Fruit fly (Drosophila melanogaster) whole organism, embryonic: Measurements from ENCODE around the gene CG6345.

Source experiments
- B-H1 ChIP-seq: fragments of 200-800 bp; sonication (Bioruptor generic); IDR thresholded peaks from 3 replicates; pipeline ENCODE4 v1.3.6; 2022; ENCODE audit warnings: missing biosample characterization, missing genetic modification characterization
- B-H2 ChIP-seq: fragments of 200-800 bp; sonication (Bioruptor generic); optimal IDR thresholded peaks from 2 replicates; lab custom pipeline; 2018; ENCODE audit warnings: missing biosample characterization, mild to moderate bottlenecking, missing genetic modification characterization
- CG11560 ChIP-seq: fragments of 200-800 bp; sonication (Bioruptor generic); IDR thresholded peaks from 3 replicates; pipeline ENCODE4 v1.3.6; 2022; ENCODE audit warnings: missing biosample characterization, missing genetic modification characterization
- CG12769 ChIP-seq: fragments of 200-800 bp; sonication (Bioruptor generic); optimal IDR thresholded peaks from 2 replicates; lab custom pipeline; 2019; ENCODE audit warnings: missing biosample characterization, mild to moderate bottlenecking, missing genetic modification characterization, moderate library complexity
- CG13123 ChIP-seq: fragments of 200-800 bp; sonication (Bioruptor generic); optimal IDR thresholded peaks from 2 replicates; lab custom pipeline; 2016; ENCODE audit warnings: missing biosample characterization, missing genetic modification characterization
- CG13287 ChIP-seq: fragments of 200-800 bp; sonication (Bioruptor generic); IDR thresholded peaks from 2 replicates; pipeline ENCODE4 v1.3.6; 2022; ENCODE audit warnings: missing biosample characterization, missing genetic modification characterization; ENCODE audit not compliant: partially characterized antibody
- CG18011 ChIP-seq: fragments of 200-800 bp; sonication (Bioruptor generic); optimal IDR thresholded peaks from 2 replicates; lab custom pipeline; 2017; ENCODE audit warnings: missing biosample characterization, missing genetic modification characterization, mild to moderate bottlenecking, moderate library complexity, missing genotype
- CG18476 ChIP-seq: fragments of 200-800 bp; sonication (Bioruptor generic); optimal IDR thresholded peaks from 2 replicates; lab custom pipeline; 2016; ENCODE audit warnings: missing biosample characterization, mild to moderate bottlenecking, missing genetic modification characterization
- CG18599 ChIP-seq: fragments of 200-800 bp; sonication (Bioruptor generic); optimal IDR thresholded peaks from 3 replicates; lab custom pipeline; 2017; ENCODE audit warnings: missing biosample characterization, missing genetic modification characterization, mild to moderate bottlenecking, moderate library complexity, missing genetic modification reagents
- CG2889 ChIP-seq: fragments of 200-800 bp; sonication (Bioruptor generic); IDR thresholded peaks from 3 replicates; pipeline ENCODE4 v1.3.6; 2022; ENCODE audit warnings: missing biosample characterization, missing genetic modification characterization
- CG32767 ChIP-seq: fragments of 200-800 bp; sonication (Bioruptor generic); IDR thresholded peaks from 2 replicates; pipeline ENCODE4 v1.3.6; 2022; ENCODE audit warnings: missing biosample characterization, missing genetic modification characterization
- CG3281 ChIP-seq: fragments of 200-800 bp; sonication (Bioruptor generic); optimal IDR thresholded peaks from 3 replicates; lab custom pipeline; 2017; ENCODE audit warnings: missing biosample characterization, mild to moderate bottlenecking, missing genetic modification characterization
- CG3726 ChIP-seq: fragments of 200-800 bp; sonication (Bioruptor generic); IDR thresholded peaks from 3 replicates; pipeline ENCODE4, ENCODE4 v1.3.6; 2022; ENCODE audit warnings: missing biosample characterization, missing genetic modification characterization
- CG6654 ChIP-seq: fragments of 200-800 bp; sonication (Bioruptor generic); optimal IDR thresholded peaks from 2 replicates; lab custom pipeline; 2017; ENCODE audit warnings: missing biosample characterization, mild to moderate bottlenecking, missing genetic modification characterization
- CG6683 ChIP-seq: fragments of 200-800 bp; sonication (Bioruptor generic); optimal IDR thresholded peaks from 2 replicates; lab custom pipeline; 2017; ENCODE audit warnings: missing biosample characterization, mild to moderate bottlenecking, missing genetic modification characterization, missing genetic modification reagents
- CG8290 ChIP-seq, 3 experiments: fragments of 200-800 bp; sonication (Bioruptor generic); optimal IDR thresholded peaks; 2 replicates each; lab custom pipeline; 2016 to 2019; ENCODE audit warnings: missing biosample characterization in 3 of 3, missing genetic modification characterization in 3 of 3, mild to moderate bottlenecking in 2 of 3, moderate library complexity in 1 of 3
- CG8944 ChIP-seq: fragments of 200-800 bp; sonication (Bioruptor generic); optimal IDR thresholded peaks from 3 replicates; lab custom pipeline; 2016; ENCODE audit warnings: missing biosample characterization, missing genetic modification characterization
- CTCF ChIP-seq: fragments of 200-800 bp; sonication (Bioruptor generic); optimal IDR thresholded peaks from 2 replicates; lab custom pipeline; 2017; ENCODE audit warnings: missing biosample characterization, mild to moderate bottlenecking, missing genetic modification characterization, moderate library complexity
- D19A ChIP-seq: fragments of 200-800 bp; optimal IDR thresholded peaks from 3 replicates; lab custom pipeline; 2019; ENCODE audit warnings: missing biosample characterization, mild to moderate bottlenecking, missing genetic modification characterization, moderate library complexity
- D19B ChIP-seq: fragments of 200-800 bp; sonication (Bioruptor generic); optimal IDR thresholded peaks from 2 replicates; lab custom pipeline; 2017; ENCODE audit warnings: missing biosample characterization, mild to moderate bottlenecking, missing genetic modification characterization
- Dad ChIP-seq: fragments of 200-800 bp; sonication (Bioruptor generic); optimal IDR thresholded peaks from 3 replicates; lab custom pipeline; 2016; ENCODE audit warnings: missing biosample characterization, missing genetic modification characterization
- Dip3 ChIP-seq: fragments of 200-800 bp; sonication (Bioruptor generic); optimal IDR thresholded peaks from 3 replicates; lab custom pipeline; 2016; ENCODE audit warnings: missing biosample characterization, missing genetic modification characterization
- HmgD ChIP-seq: fragments of 200-800 bp; sonication (Bioruptor generic); optimal IDR thresholded peaks from 3 replicates; lab custom pipeline; 2016; ENCODE audit warnings: missing biosample characterization, missing genetic modification characterization
- Hsf ChIP-seq: fragments of 200-800 bp; sonication (Bioruptor generic); optimal IDR thresholded peaks from 3 replicates; lab custom pipeline; 2016; ENCODE audit warnings: missing biosample characterization, missing genetic modification characterization
- Myb ChIP-seq: fragments of 200-800 bp; sonication (Bioruptor generic); optimal IDR thresholded peaks from 2 replicates; lab custom pipeline; 2016; ENCODE audit warnings: missing biosample characterization, missing genetic modification characterization
- NK7.1 ChIP-seq: fragments of 200-800 bp; sonication (Bioruptor generic); optimal IDR thresholded peaks from 3 replicates; lab custom pipeline; 2016; ENCODE audit warnings: missing biosample characterization, missing genetic modification characterization
- Nf-YA ChIP-seq: fragments of 200-800 bp; sonication (Bioruptor generic); IDR thresholded peaks from 2 replicates; pipeline ENCODE4 v1.3.6; 2022; ENCODE audit warnings: missing biosample characterization, missing genetic modification characterization
- Ravus ChIP-seq: fragments of 200-800 bp; sonication (Bioruptor generic); IDR thresholded peaks from 2 replicates; pipeline ENCODE4 v1.3.6; 2022; ENCODE audit warnings: missing biosample characterization, missing genetic modification characterization
- Six4 ChIP-seq: fragments of 200-800 bp; sonication (Bioruptor generic); optimal IDR thresholded peaks from 2 replicates; lab custom pipeline; 2016; ENCODE audit warnings: missing biosample characterization, missing genetic modification characterization
- Sry-δ ChIP-seq: fragments of 200-800 bp; sonication (Bioruptor generic); optimal IDR thresholded peaks from 2 replicates; lab custom pipeline; 2016; ENCODE audit warnings: missing biosample characterization, missing genetic modification characterization
- bowl ChIP-seq: fragments of 200-800 bp; sonication (Bioruptor generic); IDR thresholded peaks from 2 replicates; pipeline ENCODE4 v1.3.6; 2022; ENCODE audit warnings: missing biosample characterization, missing genetic modification characterization
- btn ChIP-seq: fragments of 200-800 bp; sonication (Bioruptor generic); optimal IDR thresholded peaks from 2 replicates; lab custom pipeline; 2016; ENCODE audit warnings: missing biosample characterization, missing genetic modification characterization
- caup ChIP-seq: fragments of 200-800 bp; sonication (Bioruptor generic); optimal IDR thresholded peaks from 3 replicates; lab custom pipeline; 2017; ENCODE audit warnings: missing biosample characterization, mild to moderate bottlenecking, missing genetic modification characterization, moderate library complexity; ENCODE audit not compliant: severe bottlenecking
- crc ChIP-seq: fragments of 200-800 bp; sonication (Bioruptor generic); optimal IDR thresholded peaks from 2 replicates; lab custom pipeline; 2016; ENCODE audit warnings: missing biosample characterization, missing genetic modification characterization
- exex ChIP-seq: fragments of 200-800 bp; sonication (Bioruptor generic); optimal IDR thresholded peaks from 4 replicates; lab custom pipeline; 2018; ENCODE audit warnings: missing biosample characterization, mild to moderate bottlenecking, missing genetic modification characterization, moderate library complexity
- fd64A ChIP-seq: fragments of 200-800 bp; sonication (Bioruptor generic); optimal IDR thresholded peaks from 3 replicates; lab custom pipeline; 2018; ENCODE audit warnings: missing biosample characterization, mild to moderate bottlenecking, missing genetic modification characterization
- fd96Cb ChIP-seq: fragments of 200-800 bp; sonication (Bioruptor generic); optimal IDR thresholded peaks from 2 replicates; lab custom pipeline; 2018; ENCODE audit warnings: missing biosample characterization, mild to moderate bottlenecking, missing genetic modification characterization, moderate library complexity
- hkb ChIP-seq, 2 experiments: fragments of 200-800 bp in 1 of 2; fragments of >200 bp in 1 of 2; sonication (Bioruptor generic) in 1 of 2; IDR thresholded peaks in 1 of 2; optimal IDR thresholded peaks in 1 of 2; 2 replicates each; pipeline versions ENCODE4 v1.3.6 to Lab custom; 2017 to 2022; ENCODE audit warnings: missing biosample characterization in 1 of 2, missing genetic modification characterization in 1 of 2
- kah ChIP-seq: fragments of 200-800 bp; sonication (Bioruptor generic); optimal IDR thresholded peaks from 2 replicates; lab custom pipeline; 2018; ENCODE audit warnings: missing biosample characterization, mild to moderate bottlenecking, missing genetic modification characterization
- lilli ChIP-seq: fragments of 200-800 bp; sonication (Bioruptor generic); optimal IDR thresholded peaks from 3 replicates; lab custom pipeline; 2016; ENCODE audit warnings: missing biosample characterization, missing genetic modification characterization
- mld ChIP-seq: fragments of 200-800 bp; sonication (Bioruptor generic); IDR thresholded peaks from 3 replicates; pipeline ENCODE4 v1.3.6; 2022; ENCODE audit warnings: missing biosample characterization, missing genetic modification characterization; ENCODE audit not compliant: partially characterized antibody
- nerfin-1 ChIP-seq: fragments of 200-800 bp; sonication (Bioruptor generic); optimal IDR thresholded peaks from 3 replicates; lab custom pipeline; 2019; ENCODE audit warnings: missing biosample characterization, mild to moderate bottlenecking, missing genetic modification characterization, moderate library complexity
- nmo ChIP-seq: fragments of 200-800 bp; sonication (Bioruptor generic); optimal IDR thresholded peaks from 2 replicates; lab custom pipeline; 2018; ENCODE audit warnings: missing biosample characterization, mild to moderate bottlenecking, missing genetic modification characterization, moderate library complexity
- pros ChIP-seq: fragments of 200-800 bp; sonication (Bioruptor generic); optimal IDR thresholded peaks from 3 replicates; lab custom pipeline; 2019; ENCODE audit warnings: missing biosample characterization, mild to moderate bottlenecking, missing genetic modification characterization, moderate library complexity
- rib ChIP-seq: fragments of 200-800 bp; sonication (Bioruptor generic); IDR thresholded peaks from 2 replicates; pipeline ENCODE4 v1.3.6; 2022; ENCODE audit warnings: missing biosample characterization, missing genetic modification characterization
- sd ChIP-seq: fragments of 200-800 bp; sonication (Bioruptor generic); optimal IDR thresholded peaks from 3 replicates; lab custom pipeline; 2018; ENCODE audit warnings: missing biosample characterization, mild to moderate bottlenecking, missing genetic modification characterization, moderate library complexity
- sima ChIP-seq: fragments of 200-800 bp; sonication (Bioruptor generic); optimal IDR thresholded peaks from 2 replicates; lab custom pipeline; 2016; ENCODE audit warnings: missing biosample characterization, missing genetic modification characterization
- slp2 ChIP-seq: fragments of 200-800 bp; sonication (Bioruptor generic); optimal IDR thresholded peaks from 2 replicates; lab custom pipeline; 2016; ENCODE audit warnings: missing biosample characterization, missing genetic modification characterization
- tna ChIP-seq: fragments of 200-800 bp; sonication (Bioruptor generic); IDR thresholded peaks from 2 replicates; pipeline ENCODE4 v1.3.6; 2022; ENCODE audit warnings: missing biosample characterization, missing genetic modification characterization; ENCODE audit not compliant: partially characterized antibody
- ttk ChIP-seq: fragments of 200-800 bp; sonication (Bioruptor generic); IDR thresholded peaks from 2 replicates; pipeline ENCODE4 v2.1.2; 2022; ENCODE audit warnings: missing biosample characterization, missing genetic modification characterization
- zfh1 ChIP-seq: fragments of 200-800 bp; sonication (Bioruptor generic); IDR thresholded peaks from 3 replicates; pipeline ENCODE4 v1.3.6; 2022; ENCODE audit warnings: missing biosample characterization, missing genetic modification characterization

CG6345 gene

dm6 chr3R:10377849-10378248, 38.0 kb downstream of the CG6345 start, which contains the start of gene Rfx (continued):
- TF ChIP-seq tna (no peak), HmgD (GFP tag; lab: Kevin White, UChicago) (no peak), CG32767 (GFP tag; lab: Robert Waterston, UW) (no peak), crc (GFP tag; lab: Kevin White, UChicago) (no peak), mld (GFP tag; lab: Robert Waterston, UW) (no peak), Six4 (GFP tag; lab: Kevin White, UChicago) (no peak), btn (no peak), CG11560 (no peak), pros (GFP tag; lab: Kevin White, UChicago) (no peak), CG18476 (GFP tag; lab: Kevin White, UChicago) (no peak), CG13123 (GFP tag; lab: Kevin White, UChicago) (no peak), ttk (GFP tag; lab: Robert Waterston, UW) (no peak), exex (tag; lab: Kevin White, UChicago) (peak; percentile 16), D19B (no peak), NK7.1 (GFP tag; lab: Kevin White, UChicago) (no peak), kah (GFP tag; lab: Kevin White, UChicago) (no peak), Myb (GFP tag; lab: Kevin White, UChicago) (peak; percentile 79), CG12769 (tag; lab: Kevin White, UChicago) (no peak), Sry-δ (GFP tag; lab: Kevin White, UChicago) (peak; percentile 65), nmo (GFP tag; lab: Kevin White, UChicago) (peak; percentile 40), CG6654 (GFP tag; lab: Kevin White, UChicago) (no peak), CG18599 (GFP tag; lab: Kevin White, UChicago) (peak; percentile 41), CTCF (peak; percentile 8), CG3726 (GFP tag; lab: Robert Waterston, UW) (no peak), CG8944 (GFP tag; lab: Kevin White, UChicago) (no peak), fd96Cb (tag; lab: Kevin White, UChicago) (no peak), caup (peak; percentile 30), slp2 (GFP tag; lab: Kevin White, UChicago) (no peak), rib (GFP tag; lab: Robert Waterston, UW) (no peak), Nf-YA (GFP tag; lab: Robert Waterston, UW) (no peak), sd (tag; lab: Kevin White, UChicago) (peak; percentile 17), bowl (GFP tag; lab: Robert Waterston, UW) (no peak), B-H2 (peak; percentile 62), sima (no peak), CG3281 (GFP tag; lab: Kevin White, UChicago) (peak; percentile 33), Ravus (GFP tag; lab: Robert Waterston, UW) (no peak), lilli (GFP tag; lab: Kevin White, UChicago) (peak; percentile 12), CG8290 (GFP tag; optimal IDR thresholded peaks at IDR 0.05; lab: Kevin White, UChicago) (no peak), CG8290 (tag; optimal IDR thresholded peaks at IDR 0.05; lab: Kevin White, UChicago) (peak in 1 of 2 experiments; percentile 5), D19A (tag; lab: Kevin White, UChicago) (no peak), zfh1 (no peak), CG2889 (GFP tag; lab: Robert Waterston, UW) (no peak), Dip3 (GFP tag; lab: Kevin White, UChicago) (no peak), Dad (GFP tag; lab: Kevin White, UChicago) (peak; percentile 4), fd64A (GFP tag; lab: Kevin White, UChicago) (no peak), CG13287 (GFP tag; lab: Robert Waterston, UW) (no peak), hkb (optimal IDR thresholded peaks at IDR 0.05; lab: Kevin White, UChicago) (no peak), hkb (GFP tag; IDR thresholded peaks at IDR 0.05; lab: Robert Waterston, UW) (no peak), Hsf (GFP tag; lab: Kevin White, UChicago) (peak; percentile 35), B-H1 (GFP tag; lab: Robert Waterston, UW) (no peak), nerfin-1 (tag; lab: Kevin White, UChicago) (peak; percentile 22), CG6683 (peak; percentile 21), CG18011 (GFP tag; lab: Kevin White, UChicago) (no peak)
